Fruit fly (Drosophila melanogaster): Measurements from ENCODE around the gene mtgo.

Gene mtgo

DNA sequence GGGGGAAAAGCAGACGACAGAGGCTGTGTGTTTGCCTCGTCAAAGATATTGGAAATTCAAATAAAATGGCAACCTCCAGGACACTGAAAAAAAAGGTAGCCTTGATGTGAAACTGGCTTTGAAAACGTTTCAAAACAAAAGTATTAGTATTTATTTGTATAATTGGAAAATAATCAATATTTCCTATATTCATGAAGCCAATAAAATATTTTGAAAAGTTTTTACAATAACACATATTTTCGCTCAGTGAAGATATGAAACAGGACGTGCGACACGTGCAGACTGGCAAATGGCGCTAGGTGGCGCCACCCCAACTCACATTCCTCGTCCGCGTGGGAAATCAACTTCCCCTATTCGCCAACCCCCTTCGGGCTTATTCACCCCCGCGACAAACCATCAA, 103.0 kb downstream of the mtgo start (continued):
- TF ChIP-seq CG32772 (GFP tag; IDR thresholded peaks at IDR 0.05) (peak; percentile 28; the same call in 1 of the 2 replicates), phol (tag; optimal IDR thresholded peaks at IDR 0.05) (peak; percentile 51), CG30431 (GFP tag; optimal IDR thresholded peaks at IDR 0.05) (peak; percentile 9), CG31365 (tag; optimal IDR thresholded peaks at IDR 0.05) (no peak), ash1 (GFP tag; optimal IDR thresholded peaks at IDR 0.05) (no peak), CG13775 (GFP tag; optimal IDR thresholded peaks at IDR 0.05) (peak; percentile 33), CG8388 (GFP tag; optimal IDR thresholded peaks at IDR 0.05) (peak; percentile 21), toy (GFP tag; IDR thresholded peaks at IDR 0.05) (no peak), HLH54F (GFP tag; optimal IDR thresholded peaks at IDR 0.05) (no peak), Bgb (GFP tag; IDR thresholded peaks at IDR 0.05; ENCODE audit: partially characterized antibody) (no peak), CG11093 (GFP tag; IDR thresholded peaks at IDR 0.05) (no peak), wdn (GFP tag; IDR thresholded peaks at IDR 0.05) (0 out of 2 replicates have a peak, but pooled peaks have one; percentile 11), CG3163 (GFP tag; optimal IDR thresholded peaks at IDR 0.05) (no peak), ind (GFP tag; optimal IDR thresholded peaks at IDR 0.05) (peak; percentile 51), CG10209 (GFP tag; optimal IDR thresholded peaks at IDR 0.05) (peak; percentile 49), Max (GFP tag; optimal IDR thresholded peaks at IDR 0.05) (peak; percentile 42), CG9609 (GFP tag; optimal IDR thresholded peaks at IDR 0.05) (no peak), nerfin-1 (tag; optimal IDR thresholded peaks at IDR 0.05) (peak; percentile 3), BtbVII (GFP tag; optimal IDR thresholded peaks at IDR 0.05) (peak; percentile 47), chinmo (GFP tag; IDR thresholded peaks at IDR 0.05; ENCODE audit: partially characterized antibody) (no peak), Pdp1 (GFP tag; optimal IDR thresholded peaks at IDR 0.05) (peak; percentile 2 to 11), CG12744 (GFP tag; optimal IDR thresholded peaks at IDR 0.05) (no peak), D19B (GFP tag; optimal IDR thresholded peaks at IDR 0.05) (peak; percentile 6), ranshi (GFP tag; IDR thresholded peaks at IDR 0.05) (peak; percentile 61; the same call in 1 of the 2 replicates), disco-r (GFP tag; optimal IDR thresholded peaks at IDR 0.05) (no peak), CG4617 (GFP tag; optimal IDR thresholded peaks at IDR 0.05; ENCODE audit: borderline replicate concordance) (no peak), kah (GFP tag; optimal IDR thresholded peaks at IDR 0.05) (no peak), CG8765 (GFP tag; IDR thresholded peaks at IDR 0.05) (no peak), MTF-1 (GFP tag; optimal IDR thresholded peaks at IDR 0.05; ENCODE audit: borderline replicate concordance) (no peak), ara (GFP tag; IDR thresholded peaks at IDR 0.05) (no peak), run (tag; optimal IDR thresholded peaks at IDR 0.05) (peak; percentile 20), klu (GFP tag; IDR thresholded peaks at IDR 0.05) (no peak), sc (optimal IDR thresholded peaks at IDR 0.05) (no peak), sc (GFP tag; optimal IDR thresholded peaks at IDR 0.05) (no peak), Hey (tag; optimal IDR thresholded peaks at IDR 0.05) (peak; percentile 44), ewg (GFP tag; optimal IDR thresholded peaks at IDR 0.05) (peak; percentile 22), CHES-1-like (GFP tag; optimal IDR thresholded peaks at IDR 0.05) (no peak), vvl (GFP tag; IDR thresholded peaks at IDR 0.05) (peak; percentile 66), Hsf (GFP tag; optimal IDR thresholded peaks at IDR 0.05) (peak; percentile 16), zf30C (GFP tag; optimal IDR thresholded peaks at IDR 0.05) (peak; percentile 46), CG1647 (GFP tag; optimal IDR thresholded peaks at IDR 0.05) (no peak), Hmx (GFP tag; optimal IDR thresholded peaks at IDR 0.05) (no peak), Bdp1 (GFP tag; optimal IDR thresholded peaks at IDR 0.05) (no peak), Lim3 (GFP tag; IDR thresholded peaks at IDR 0.05) (no peak), CG11695 (GFP tag; IDR thresholded peaks at IDR 0.05) (0 out of 3 replicates have a peak, but pooled peaks have one; percentile 47), Ssrp (tag; optimal IDR thresholded peaks at IDR 0.05) (peak; percentile 17), CG2120 (GFP tag; optimal IDR thresholded peaks at IDR 0.05) (peak; percentile 68), sna (GFP tag; IDR thresholded peaks at IDR 0.05; ENCODE audit: partially characterized antibody) (no peak), CG30403 (GFP tag; optimal IDR thresholded peaks at IDR 0.05) (peak; percentile 61), CG17612 (GFP tag; IDR thresholded peaks at IDR 0.05) (no peak), tap (tag; optimal IDR thresholded peaks at IDR 0.05) (peak; percentile 25), Rfx (GFP tag; IDR thresholded peaks at IDR 0.05) (peak; percentile 57)

Measured in whole organism, embryonic.